Worm (Caenorhabditis elegans) whole organism, late embryonic: ENCODE measurements around the gene mxl-2.

ENCODE experiments used
- ama-1 ChIP-seq: fragments of 150-350 bp; optimal IDR thresholded peaks from 2 replicates; lab custom pipeline; 2014
- ceh-14 ChIP-seq: sonication (generic microtip); optimal IDR thresholded peaks from 2 replicates; lab custom pipeline; 2016; ENCODE audit warnings: missing genotype, missing genetic modification characterization, missing compliant biosample characterization
- fkh-10 ChIP-seq: fragments of 150-350 bp; optimal IDR thresholded peaks from 2 replicates; lab custom pipeline; 2014; ENCODE audit warnings: missing biosample characterization, missing genetic modification reagents, missing genetic modification characterization
- hlh-15 ChIP-seq: sonication (generic microtip); optimal IDR thresholded peaks from 2 replicates; lab custom pipeline; 2016; ENCODE audit warnings: missing genetic modification characterization, missing compliant biosample characterization
- nfya-1 ChIP-seq: sonication (generic microtip); optimal IDR thresholded peaks from 2 replicates; lab custom pipeline; 2017; ENCODE audit warnings: missing genetic modification characterization, mild to moderate bottlenecking, missing compliant biosample characterization, antibody characterized with exemption, moderate library complexity
- pax-1 ChIP-seq: fragments of 150-350 bp; optimal IDR thresholded peaks from 2 replicates; lab custom pipeline; 2014; ENCODE audit warnings: missing biosample characterization, missing genetic modification characterization
- pha-4 ChIP-seq: fragments of 150-350 bp; optimal IDR thresholded peaks from 2 replicates; lab custom pipeline; 2018; ENCODE audit warnings: missing biosample characterization, missing genetic modification reagents, missing genetic modification characterization
- pros-1 ChIP-seq: fragments of 150-350 bp; optimal IDR thresholded peaks from 2 replicates; lab custom pipeline; 2014; ENCODE audit warnings: missing biosample characterization, missing genetic modification reagents, missing genetic modification characterization
- rnt-1 ChIP-seq: sonication (generic microtip); optimal IDR thresholded peaks from 2 replicates; lab custom pipeline; 2016; ENCODE audit warnings: missing genetic modification characterization, missing compliant biosample characterization
- ttx-3 ChIP-seq: sonication (generic microtip); optimal IDR thresholded peaks from 2 replicates; lab custom pipeline; 2016; ENCODE audit warnings: missing genetic modification reagents, missing genetic modification characterization, missing compliant biosample characterization
- ztf-16 ChIP-seq: sonication (generic microtip); optimal IDR thresholded peaks from 2 replicates; lab custom pipeline; 2017; ENCODE audit warnings: missing genetic modification characterization, missing compliant biosample characterization

- TF ChIP-seq nfya-1 (tag; lab: Kevin White, UChicago), result no peak
- no peak for TF ChIP-seq fkh-10 (GFP tag; lab: Kevin White, UChicago)
- TF ChIP-seq hlh-15, result no peak
- TF ChIP-seq ama-1 (lab: Kevin White, UChicago), result no peak
- no peak for TF ChIP-seq rnt-1 (tag; lab: Kevin White, UChicago)
- TF ChIP-seq ztf-16 (tag; lab: Kevin White, UChicago), result no peak
- no peak for TF ChIP-seq pha-4 (tag; lab: Kevin White, UChicago)
- TF ChIP-seq pax-1 (tag; lab: Kevin White, UChicago), result no peak
- TF ChIP-seq pros-1 (tag; lab: Kevin White, UChicago), result no peak
- no peak for TF ChIP-seq ttx-3
- peak; percentile 1 for TF ChIP-seq ceh-14
These were observed 47.2 kb upstream of the mxl-2 start for ce11 chrIII:235115-235514.
